Fruit fly (Drosophila melanogaster) Kc167 (cell line): ENCODE data around the gene Fancl.

Source experiments
- Myc ChIP-seq: fragments of >200 bp; optimal IDR thresholded peaks from 2 replicates; lab custom pipeline; 2017; ENCODE audit warnings: missing external identifiers
- Sin3A ChIP-seq: fragments of >200 bp; optimal IDR thresholded peaks from 2 replicates; lab custom pipeline; 2018; ENCODE audit warnings: missing external identifiers
- h ChIP-seq: fragments of >200 bp; optimal IDR thresholded peaks from 3 replicates; lab custom pipeline; 2018; ENCODE audit warnings: missing external identifiers
- insv ChIP-seq: fragments of >200 bp; optimal IDR thresholded peaks from 3 replicates; lab custom pipeline; 2018; ENCODE audit warnings: missing external identifiers
- ttk ChIP-seq: sonication (Bioruptor generic); optimal IDR thresholded peaks from 2 replicates; lab custom pipeline; 2017; ENCODE audit warnings: missing external identifiers

DNA sequence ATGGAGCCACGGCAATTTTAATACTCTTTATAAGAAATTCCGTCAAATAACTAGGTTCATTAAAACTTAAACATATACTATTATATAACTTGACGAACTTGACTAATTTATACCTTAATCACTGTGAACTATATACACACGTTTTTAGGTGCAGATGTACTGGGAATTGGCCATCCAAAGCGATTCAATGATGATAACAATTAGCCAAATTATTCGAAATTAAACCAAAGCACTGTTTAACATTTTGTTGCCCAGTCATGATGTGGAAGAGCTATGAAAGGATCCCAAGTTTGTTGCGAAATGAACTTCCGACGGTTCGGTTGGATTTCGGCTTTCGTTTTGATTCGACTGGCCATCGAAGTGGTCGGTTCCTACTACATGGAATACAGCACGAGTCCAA lies 9.7 kb upstream of the Fancl start, which contains the start of gene CG33630:
- TF ChIP-seq Sin3A (no peak), h (no peak), insv (no peak), Myc (lab: Kevin White, UChicago) (no peak), ttk (no peak)
